Fruit fly (Drosophila melanogaster) whole organism, embryonic: ENCODE measurements around the gene Cp18.

Source experiments
- ATbp ChIP-seq: fragments of 200-800 bp; sonication (Bioruptor generic); optimal IDR thresholded peaks from 2 replicates; lab custom pipeline; 2017; ENCODE audit warnings: missing biosample characterization, mild to moderate bottlenecking, missing genetic modification characterization, missing genetic modification reagents
- Ada2b ChIP-seq: fragments of 200-800 bp; sonication (Bioruptor generic); IDR thresholded peaks from 2 replicates; pipeline ENCODE4 v1.3.6; 2022; ENCODE audit warnings: missing biosample characterization, missing genetic modification characterization
- BEAF-32 ChIP-seq: fragments of 200-800 bp; sonication (Bioruptor generic); optimal IDR thresholded peaks from 3 replicates; lab custom pipeline; 2017; ENCODE audit warnings: missing biosample characterization, missing genetic modification characterization, mild to moderate bottlenecking, moderate library complexity, missing genetic modification reagents
- Bdp1 ChIP-seq: fragments of 200-800 bp; sonication (Bioruptor generic); optimal IDR thresholded peaks from 3 replicates; lab custom pipeline; 2016; ENCODE audit warnings: missing biosample characterization, missing genetic modification characterization
- Bgb ChIP-seq: fragments of 200-800 bp; sonication (Bioruptor generic); IDR thresholded peaks from 2 replicates; pipeline ENCODE4 v1.3.6; 2022; ENCODE audit warnings: missing biosample characterization, missing genetic modification characterization; ENCODE audit not compliant: partially characterized antibody
- CG10209 ChIP-seq: fragments of 200-800 bp; sonication (Bioruptor generic); optimal IDR thresholded peaks from 3 replicates; lab custom pipeline; 2017; ENCODE audit warnings: missing biosample characterization, mild to moderate bottlenecking, missing genetic modification characterization, missing genetic modification reagents
- CG10565 ChIP-seq: fragments of 200-800 bp; sonication (Bioruptor generic); optimal IDR thresholded peaks from 3 replicates; lab custom pipeline; 2016; ENCODE audit warnings: missing biosample characterization, mild to moderate bottlenecking, missing genetic modification characterization
- CG11723 ChIP-seq: fragments of 200-800 bp; sonication (Bioruptor generic); optimal IDR thresholded peaks from 2 replicates; lab custom pipeline; 2017; ENCODE audit warnings: missing biosample characterization, mild to moderate bottlenecking, missing genetic modification characterization
- CG1233 ChIP-seq: fragments of 200-800 bp; sonication (Bioruptor generic); optimal IDR thresholded peaks from 4 replicates; lab custom pipeline; 2018; ENCODE audit warnings: missing biosample characterization, mild to moderate bottlenecking, missing genetic modification characterization
- CG14441 ChIP-seq: fragments of 200-800 bp; sonication (Bioruptor generic); IDR thresholded peaks from 2 replicates; pipeline ENCODE4 v1.3.6; 2022; ENCODE audit warnings: missing biosample characterization, missing genetic modification characterization
- CG1603 ChIP-seq: fragments of 200-800 bp; sonication (Bioruptor generic); optimal IDR thresholded peaks from 2 replicates; lab custom pipeline; 2019; ENCODE audit warnings: missing biosample characterization, mild to moderate bottlenecking, missing genetic modification characterization, moderate library complexity
- CG18599 ChIP-seq: fragments of 200-800 bp; sonication (Bioruptor generic); optimal IDR thresholded peaks from 3 replicates; lab custom pipeline; 2017; ENCODE audit warnings: missing biosample characterization, missing genetic modification characterization, mild to moderate bottlenecking, moderate library complexity, missing genetic modification reagents
- CG2712 ChIP-seq: fragments of 200-800 bp; optimal IDR thresholded peaks from 3 replicates; lab custom pipeline; 2019; ENCODE audit warnings: missing biosample characterization, mild to moderate bottlenecking, missing genetic modification characterization, moderate library complexity
- CG33213 ChIP-seq: fragments of 200-800 bp; sonication (Bioruptor generic); optimal IDR thresholded peaks from 3 replicates; lab custom pipeline; 2016; ENCODE audit warnings: missing biosample characterization, missing genetic modification characterization
- CG4282 ChIP-seq: fragments of 200-800 bp; sonication (Bioruptor generic); optimal IDR thresholded peaks from 2 replicates; lab custom pipeline; 2016; ENCODE audit warnings: missing biosample characterization, missing genetic modification characterization
- CG4424 ChIP-seq: fragments of 200-800 bp; sonication (Bioruptor generic); optimal IDR thresholded peaks from 3 replicates; lab custom pipeline; 2016; ENCODE audit warnings: missing biosample characterization, missing genetic modification characterization
- CG4854 ChIP-seq: fragments of 200-800 bp; sonication (Bioruptor generic); optimal IDR thresholded peaks from 2 replicates; lab custom pipeline; 2016; ENCODE audit warnings: missing biosample characterization, missing genetic modification characterization, inconsistent platforms
- CG7372 ChIP-seq: fragments of 200-800 bp; sonication (Bioruptor generic); IDR thresholded peaks from 2 replicates; pipeline ENCODE4 v1.3.6; 2022; ENCODE audit warnings: missing biosample characterization, missing genetic modification characterization
- CG8089 ChIP-seq: fragments of 200-800 bp; sonication (Bioruptor generic); optimal IDR thresholded peaks from 3 replicates; lab custom pipeline; 2016; ENCODE audit warnings: missing biosample characterization, missing genetic modification characterization
- CG8924 ChIP-seq: fragments of 200-800 bp; optimal IDR thresholded peaks from 3 replicates; lab custom pipeline; 2019; ENCODE audit warnings: missing biosample characterization, mild to moderate bottlenecking, missing genetic modification characterization, moderate library complexity
- CG9609 ChIP-seq: fragments of 200-800 bp; sonication (Bioruptor generic); optimal IDR thresholded peaks from 3 replicates; lab custom pipeline; 2016; ENCODE audit warnings: missing biosample characterization, missing genetic modification characterization
- CG9817 ChIP-seq: fragments of 200-800 bp; sonication (Bioruptor generic); optimal IDR thresholded peaks from 2 replicates; lab custom pipeline; 2018; ENCODE audit warnings: missing biosample characterization, mild to moderate bottlenecking, missing genetic modification characterization, moderate library complexity
- CG9932 ChIP-seq: fragments of 200-800 bp; sonication (Bioruptor generic); IDR thresholded peaks from 2 replicates; pipeline ENCODE4 v1.3.6; 2022; ENCODE audit warnings: missing biosample characterization, missing genetic modification characterization
- CHES-1-like ChIP-seq: fragments of 200-800 bp; sonication (Bioruptor generic); optimal IDR thresholded peaks from 2 replicates; lab custom pipeline; 2016; ENCODE audit warnings: missing biosample characterization, missing genetic modification characterization
- Dad ChIP-seq: fragments of 200-800 bp; sonication (Bioruptor generic); optimal IDR thresholded peaks from 3 replicates; lab custom pipeline; 2016; ENCODE audit warnings: missing biosample characterization, missing genetic modification characterization
- E2f2 ChIP-seq: fragments of 200-800 bp; sonication (Bioruptor generic); IDR thresholded peaks from 2 replicates; pipeline ENCODE4 v1.3.6; 2022; ENCODE audit warnings: missing biosample characterization, missing genetic modification characterization
- Elba2 ChIP-seq: fragments of 200-800 bp; sonication (Bioruptor generic); optimal IDR thresholded peaks from 3 replicates; lab custom pipeline; 2016; ENCODE audit warnings: missing biosample characterization, missing genetic modification characterization
- HHEX ChIP-seq: fragments of 200-800 bp; sonication (Bioruptor generic); optimal IDR thresholded peaks from 3 replicates; lab custom pipeline; 2017; ENCODE audit warnings: missing biosample characterization, mild to moderate bottlenecking, missing genetic modification characterization, missing genetic modification reagents
- Hsf ChIP-seq: fragments of 200-800 bp; sonication (Bioruptor generic); optimal IDR thresholded peaks from 3 replicates; lab custom pipeline; 2016; ENCODE audit warnings: missing biosample characterization, missing genetic modification characterization
- NK7.1 ChIP-seq: fragments of 200-800 bp; sonication (Bioruptor generic); optimal IDR thresholded peaks from 3 replicates; lab custom pipeline; 2016; ENCODE audit warnings: missing biosample characterization, missing genetic modification characterization
- Ravus ChIP-seq: fragments of 200-800 bp; sonication (Bioruptor generic); IDR thresholded peaks from 2 replicates; pipeline ENCODE4 v1.3.6; 2022; ENCODE audit warnings: missing biosample characterization, missing genetic modification characterization
- Xbp1 ChIP-seq: fragments of 200-800 bp; sonication (Bioruptor generic); optimal IDR thresholded peaks from 3 replicates; lab custom pipeline; 2016; ENCODE audit warnings: missing biosample characterization, mild to moderate bottlenecking, missing genetic modification characterization
- bab2 ChIP-seq: fragments of 200-800 bp; sonication (Bioruptor generic); optimal IDR thresholded peaks from 2 replicates; lab custom pipeline; 2016; ENCODE audit warnings: missing biosample characterization, missing genetic modification characterization
- bigmax ChIP-seq: fragments of 200-800 bp; sonication (Bioruptor generic); optimal IDR thresholded peaks from 2 replicates; lab custom pipeline; 2018; ENCODE audit warnings: missing biosample characterization, mild to moderate bottlenecking, missing genetic modification characterization
- dan ChIP-seq: fragments of 200-800 bp; sonication (Bioruptor generic); IDR thresholded peaks from 2 replicates; pipeline ENCODE4 v1.3.6; 2022; ENCODE audit warnings: missing biosample characterization, missing genetic modification characterization
- dmrt99B ChIP-seq: fragments of 200-800 bp; sonication (Bioruptor generic); optimal IDR thresholded peaks from 2 replicates; lab custom pipeline; 2018; ENCODE audit warnings: missing biosample characterization, mild to moderate bottlenecking, missing genetic modification characterization, moderate library complexity
- emc ChIP-seq: fragments of 200-800 bp; sonication (Bioruptor generic); optimal IDR thresholded peaks from 2 replicates; lab custom pipeline; 2016; ENCODE audit warnings: missing biosample characterization, missing genetic modification characterization
- fd96Cb ChIP-seq: fragments of 200-800 bp; sonication (Bioruptor generic); optimal IDR thresholded peaks from 2 replicates; lab custom pipeline; 2018; ENCODE audit warnings: missing biosample characterization, mild to moderate bottlenecking, missing genetic modification characterization, moderate library complexity
- gem ChIP-seq: fragments of 200-800 bp; sonication (Bioruptor generic); optimal IDR thresholded peaks from 2 replicates; lab custom pipeline; 2019; ENCODE audit warnings: missing biosample characterization, mild to moderate bottlenecking, missing genetic modification characterization, moderate library complexity
- grau ChIP-seq: fragments of 200-800 bp; optimal IDR thresholded peaks from 3 replicates; lab custom pipeline; 2019; ENCODE audit warnings: missing biosample characterization, mild to moderate bottlenecking, missing genetic modification characterization, moderate library complexity
- gsb-n ChIP-seq: fragments of 200-800 bp; sonication (Bioruptor generic); optimal IDR thresholded peaks from 3 replicates; lab custom pipeline; 2018; ENCODE audit warnings: missing biosample characterization, mild to moderate bottlenecking, missing genetic modification characterization
- mam ChIP-seq: fragments of 200-800 bp; sonication (Bioruptor generic); optimal IDR thresholded peaks from 3 replicates; lab custom pipeline; 2016; ENCODE audit warnings: missing biosample characterization, missing genetic modification characterization
- pan ChIP-seq, 4 experiments: fragments of >200 bp in 3 of 4; fragments of 200-800 bp in 1 of 4; sonication (Bioruptor generic) in 1 of 4; optimal IDR thresholded peaks in 3 of 4; IDR thresholded peaks in 1 of 4; 2 replicates each; pipeline versions ENCODE4 v1.3.6 to Lab custom; 2017 to 2022; ENCODE audit warnings: missing biosample characterization in 2 of 4, missing genetic modification characterization in 2 of 4, mixed read lengths in 1 of 4
- pnt ChIP-seq: fragments of 200-800 bp; sonication (Bioruptor generic); optimal IDR thresholded peaks from 3 replicates; lab custom pipeline; 2016; ENCODE audit warnings: missing biosample characterization, missing genetic modification characterization
- prd ChIP-seq, 3 experiments: fragments of >200 bp in 2 of 3; fragments of 200-800 bp in 1 of 3; sonication (Bioruptor generic) in 1 of 3; optimal IDR thresholded peaks in 2 of 3; IDR thresholded peaks in 1 of 3; 2 replicates in 2 of 3; 3 replicates in 1 of 3; pipeline versions ENCODE4 v1.3.6 to Lab custom; 2017 to 2022; ENCODE audit warnings: missing biosample characterization in 1 of 3, missing genetic modification characterization in 1 of 3
- tgo ChIP-seq: fragments of 200-800 bp; sonication (Bioruptor generic); IDR thresholded peaks from 3 replicates; pipeline ENCODE4 v1.3.6; 2022; ENCODE audit warnings: missing biosample characterization, missing genetic modification characterization
- tna ChIP-seq: fragments of 200-800 bp; sonication (Bioruptor generic); IDR thresholded peaks from 2 replicates; pipeline ENCODE4 v1.3.6; 2022; ENCODE audit warnings: missing biosample characterization, missing genetic modification characterization; ENCODE audit not compliant: partially characterized antibody
- trh ChIP-seq: fragments of 200-800 bp; sonication (Bioruptor generic); optimal IDR thresholded peaks from 2 replicates; lab custom pipeline; 2016; ENCODE audit warnings: missing biosample characterization, missing genetic modification characterization
- unpg ChIP-seq: fragments of 200-800 bp; sonication (Bioruptor generic); optimal IDR thresholded peaks from 3 replicates; lab custom pipeline; 2018; ENCODE audit warnings: missing biosample characterization, mild to moderate bottlenecking, missing genetic modification characterization, moderate library complexity

Cp18 gene

dm6 chr3L:8767876-8768275, 41.3 kb downstream of the Cp18 start (continued):
- TF ChIP-seq pnt (GFP tag; lab: Kevin White, UChicago) (no peak), Ada2b (peak; percentile 14; the same call in 1 of the 2 replicates), Ravus (GFP tag; lab: Robert Waterston, UW) (no peak), CG9932 (GFP tag; lab: Robert Waterston, UW) (peak; percentile 66), CHES-1-like (GFP tag; lab: Kevin White, UChicago) (peak; percentile 60), BEAF-32 (GFP tag; lab: Kevin White, UChicago) (no peak), fd96Cb (tag; lab: Kevin White, UChicago) (no peak), CG11723 (GFP tag; lab: Kevin White, UChicago) (peak; percentile 26), CG10209 (GFP tag; lab: Kevin White, UChicago) (peak; percentile 42), CG2712 (peak; percentile 19), prd (optimal IDR thresholded peaks at IDR 0.05; lab: Kevin White, UChicago) (no peak), prd (GFP tag; IDR thresholded peaks at IDR 0.05; lab: Robert Waterston, UW) (peak; percentile 58; the same call in 2 of the 3 replicates), CG4424 (GFP tag; lab: Kevin White, UChicago) (peak; percentile 5), mam (GFP tag; lab: Kevin White, UChicago) (peak; percentile 47), emc (GFP tag; lab: Kevin White, UChicago) (peak; percentile 31), CG8924 (tag; lab: Kevin White, UChicago) (peak; percentile 25), CG7372 (GFP tag; lab: Robert Waterston, UW) (0 out of 2 replicates have a peak, but pooled peaks have one; percentile 10), trh (GFP tag; lab: Kevin White, UChicago) (peak; percentile 18), NK7.1 (GFP tag; lab: Kevin White, UChicago) (no peak), gem (peak; percentile 60), CG9609 (GFP tag; lab: Kevin White, UChicago) (peak; percentile 16), CG1233 (GFP tag; lab: Kevin White, UChicago) (peak; percentile 47), unpg (GFP tag; lab: Kevin White, UChicago) (peak; percentile 28), CG9817 (tag; lab: Kevin White, UChicago) (peak; percentile 23), grau (tag; lab: Kevin White, UChicago) (peak; percentile 62), Bgb (no peak), CG10565 (GFP tag; lab: Kevin White, UChicago) (no peak), CG1603 (tag; lab: Kevin White, UChicago) (peak; percentile 15), CG14441 (GFP tag; lab: Robert Waterston, UW) (peak; percentile 38; the same call in 1 of the 2 replicates), Elba2 (no peak), gsb-n (tag; lab: Kevin White, UChicago) (no peak), dan (GFP tag; lab: Robert Waterston, UW) (no peak), pan (optimal IDR thresholded peaks at IDR 0.05; lab: Kevin White, UChicago) (no peak), pan (GFP tag; optimal IDR thresholded peaks at IDR 0.05 in 1 of 2, IDR thresholded peaks at IDR 0.05 in 1 of 2) (peak in 1 of 2 experiments; percentile 48), CG33213 (GFP tag; lab: Kevin White, UChicago) (no peak), tgo (GFP tag; lab: Robert Waterston, UW) (peak; percentile 24; the same call in 2 of the 3 replicates), Dad (GFP tag; lab: Kevin White, UChicago) (peak; percentile 11), dmrt99B (tag; lab: Kevin White, UChicago) (peak; percentile 42), HHEX (peak; percentile 54), CG4854 (GFP tag; lab: Kevin White, UChicago) (no peak), Hsf (peak; percentile 24), Xbp1 (GFP tag; lab: Kevin White, UChicago) (peak; percentile 54), bab2 (no peak), CG8089 (GFP tag; lab: Kevin White, UChicago) (no peak), tna (GFP tag; lab: Robert Waterston, UW) (no peak), ATbp (GFP tag; lab: Kevin White, UChicago) (no peak), bigmax (GFP tag; lab: Kevin White, UChicago) (no peak), CG18599 (GFP tag; lab: Kevin White, UChicago) (peak; percentile 78), Bdp1 (GFP tag; lab: Kevin White, UChicago) (peak; percentile 2), E2f2 (no peak), CG4282 (GFP tag; lab: Kevin White, UChicago) (no peak)
